Fruit fly (Drosophila melanogaster): ENCODE measurements around the gene wgn.

The wgn gene

DNA sequence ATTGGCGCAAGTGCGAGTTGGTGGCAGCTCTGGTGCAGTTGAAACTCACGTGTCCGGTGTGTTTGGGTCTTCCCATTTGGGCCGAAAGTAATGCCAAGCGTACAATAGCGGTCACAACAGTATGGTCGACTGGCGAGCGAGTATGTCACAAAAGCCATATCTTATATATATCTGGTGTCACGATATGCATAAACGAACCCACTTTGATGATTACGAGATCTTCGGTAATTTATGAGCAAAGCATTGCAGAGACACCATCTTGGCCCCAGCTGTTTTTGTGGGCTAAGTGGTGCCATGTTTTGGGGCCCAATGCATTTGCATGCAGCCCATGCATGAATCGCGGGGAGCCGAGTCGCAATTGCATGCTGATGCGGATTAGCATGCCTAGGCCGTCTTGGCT lies 44.2 kb upstream of the wgn start (continued):
- no peak for TF ChIP-seq CG11762 (GFP tag; optimal IDR thresholded peaks at IDR 0.05; ENCODE audit: insufficient read depth)
- TF ChIP-seq Sox14 (GFP tag; optimal IDR thresholded peaks at IDR 0.05) = peak; percentile 25
- peak; percentile 21 for TF ChIP-seq cyc (GFP tag; optimal IDR thresholded peaks at IDR 0.05)
- no peak for TF ChIP-seq CG6808 (GFP tag; optimal IDR thresholded peaks at IDR 0.05)
- TF ChIP-seq esn (GFP tag; optimal IDR thresholded peaks at IDR 0.05) = peak; percentile 27
- peak; percentile 31 for TF ChIP-seq CG6276 (GFP tag; optimal IDR thresholded peaks at IDR 0.05)
- peak; percentile 55 for TF ChIP-seq pdm3 (GFP tag; optimal IDR thresholded peaks at IDR 0.05)
- TF ChIP-seq CG9139 (GFP tag; optimal IDR thresholded peaks at IDR 0.05) = no peak
- peak; percentile 31 for TF ChIP-seq net (GFP tag; optimal IDR thresholded peaks at IDR 0.05)
- no peak for TF ChIP-seq Lpt (GFP tag; optimal IDR thresholded peaks at IDR 0.05)
- TF ChIP-seq CG6163 (GFP tag; IDR thresholded peaks at IDR 0.05) = peak; percentile 71
- peak; percentile 69 for TF ChIP-seq CG15336 (GFP tag; IDR thresholded peaks at IDR 0.05)
- no peak for TF ChIP-seq CG16779 (tag; optimal IDR thresholded peaks at IDR 0.05)
- TF ChIP-seq CG4318 (GFP tag; optimal IDR thresholded peaks at IDR 0.05) = peak; percentile 32
- TF ChIP-seq spab (GFP tag; optimal IDR thresholded peaks at IDR 0.05) = no peak
- peak; percentile 18 for TF ChIP-seq Met (GFP tag; optimal IDR thresholded peaks at IDR 0.05)
- TF ChIP-seq CG1621 (tag; optimal IDR thresholded peaks at IDR 0.05) = no peak
- TF ChIP-seq CG11294 (GFP tag; IDR thresholded peaks at IDR 0.05) = no peak
- peak; percentile 10 for TF ChIP-seq Smox (GFP tag; optimal IDR thresholded peaks at IDR 0.05)
- TF ChIP-seq CG31627 (GFP tag; optimal IDR thresholded peaks at IDR 0.05) = peak; percentile 9

dm6 chrX:18676756-18677155 lies 42.0 kb upstream of the wgn start:
- 0 out of 3 replicates have a peak, but pooled peaks have one; percentile 17 for TF ChIP-seq eg (GFP tag; IDR thresholded peaks at IDR 0.05)
- TF ChIP-seq ss (GFP tag; optimal IDR thresholded peaks at IDR 0.05) = no peak
- peak; percentile 20 for TF ChIP-seq Lpt (GFP tag; optimal IDR thresholded peaks at IDR 0.05)
- no peak for TF ChIP-seq CG11294 (GFP tag; IDR thresholded peaks at IDR 0.05)

dm6 chrX:18675702-18676101 lies 41.0 kb upstream of the wgn start:
- TF ChIP-seq topi (GFP tag; optimal IDR thresholded peaks at IDR 0.05) (peak; percentile 24), Hr4 (GFP tag; optimal IDR thresholded peaks at IDR 0.05) (peak; percentile 27), svp (GFP tag) (peak; percentile 68), CG32006 (GFP tag; optimal IDR thresholded peaks at IDR 0.05) (peak; percentile 61), CG4318 (GFP tag; optimal IDR thresholded peaks at IDR 0.05) (peak; percentile 45), esn (GFP tag; optimal IDR thresholded peaks at IDR 0.05) (peak; percentile 44), CG10669 (GFP tag; optimal IDR thresholded peaks at IDR 0.05) (no peak), Sox102F (GFP tag; optimal IDR thresholded peaks at IDR 0.05) (peak; percentile 22), Met (GFP tag; optimal IDR thresholded peaks at IDR 0.05) (peak; percentile 30), Eip78C (GFP tag) (peak; percentile 67), CG6276 (GFP tag; optimal IDR thresholded peaks at IDR 0.05) (peak; percentile 6), salr (GFP tag; optimal IDR thresholded peaks at IDR 0.05) (peak in 1 of 2 experiments; percentile 25), net (GFP tag; optimal IDR thresholded peaks at IDR 0.05) (peak; percentile 6), CG31627 (GFP tag; optimal IDR thresholded peaks at IDR 0.05) (no peak), eg (GFP tag; IDR thresholded peaks at IDR 0.05) (0 out of 3 replicates have a peak, but pooled peaks have one; percentile 8), Lpt (GFP tag; optimal IDR thresholded peaks at IDR 0.05) (no peak)

dm6 chrX:18675272-18675671 lies 40.6 kb upstream of the wgn start:
- no peak for TF ChIP-seq CG11294 (GFP tag; IDR thresholded peaks at IDR 0.05)
- no peak for TF ChIP-seq CG6163 (GFP tag; IDR thresholded peaks at IDR 0.05)
- no peak for TF ChIP-seq CG7368 (GFP tag; optimal IDR thresholded peaks at IDR 0.05)
- TF ChIP-seq ss (GFP tag; optimal IDR thresholded peaks at IDR 0.05) = peak in 1 of 2 experiments; percentile 89
- TF ChIP-seq Hr38 (GFP tag; optimal IDR thresholded peaks at IDR 0.05) = no peak
- TF ChIP-seq net (GFP tag; optimal IDR thresholded peaks at IDR 0.05) = no peak
- TF ChIP-seq Eip93F (GFP tag; optimal IDR thresholded peaks at IDR 0.05) = no peak
- peak; percentile 97 for TF ChIP-seq Blimp-1 (GFP tag; optimal IDR thresholded peaks at IDR 0.05)
- TF ChIP-seq CG10631 (GFP tag; optimal IDR thresholded peaks at IDR 0.05) = no peak
- no peak for TF ChIP-seq achi (GFP tag; optimal IDR thresholded peaks at IDR 0.05)
- peak; percentile 34 for TF ChIP-seq CG1621 (tag; optimal IDR thresholded peaks at IDR 0.05)
- TF ChIP-seq CG32006 (GFP tag; optimal IDR thresholded peaks at IDR 0.05) = no peak
- TF ChIP-seq Sox14 (GFP tag; optimal IDR thresholded peaks at IDR 0.05) = no peak
- no peak for TF ChIP-seq spab (GFP tag; optimal IDR thresholded peaks at IDR 0.05)
- no peak for TF ChIP-seq pdm3 (GFP tag; optimal IDR thresholded peaks at IDR 0.05)
- TF ChIP-seq CG6854 (GFP tag; optimal IDR thresholded peaks at IDR 0.05) = peak; percentile 80
- TF ChIP-seq CG3032 (tag; optimal IDR thresholded peaks at IDR 0.05) = no peak
- no peak for TF ChIP-seq OdsH (GFP tag; optimal IDR thresholded peaks at IDR 0.05)
- TF ChIP-seq CG10669 (GFP tag; optimal IDR thresholded peaks at IDR 0.05) = no peak
- TF ChIP-seq CG3919 (GFP tag; optimal IDR thresholded peaks at IDR 0.05) = no peak
- no peak for TF ChIP-seq CG8119 (GFP tag; IDR thresholded peaks at IDR 0.05)
- no peak for TF ChIP-seq CG6276 (GFP tag; optimal IDR thresholded peaks at IDR 0.05)
- TF ChIP-seq CG6792 (GFP tag; optimal IDR thresholded peaks at IDR 0.05) = no peak
